Worm (Caenorhabditis elegans) whole organism, young adult: ENCODE data around the gene T08G5.3.

Experiments
- B0035.1 ChIP-seq: sonication (generic microtip); optimal IDR thresholded peaks from 2 replicates; lab custom pipeline; 2016; ENCODE audit warnings: missing genetic modification characterization, mild to moderate bottlenecking, missing compliant biosample characterization, missing genotype, missing genetic modification reagents
- B0336.3 ChIP-seq: fragments of 200-800 bp; sonication (Bioruptor generic); IDR thresholded peaks from 2 replicates; pipeline ENCODE4 v1.3.6; 2022; ENCODE audit warnings: missing genetic modification characterization, missing compliant biosample characterization
- C17E4.6 ChIP-seq: fragments of 200-800 bp; sonication (Bioruptor generic); IDR thresholded peaks from 2 replicates; pipeline ENCODE4 v1.3.6; 2022; ENCODE audit warnings: missing genetic modification reagents, missing genetic modification characterization, missing compliant biosample characterization
- F39B2.1 ChIP-seq: fragments of 200-800 bp; sonication (Bioruptor generic); IDR thresholded peaks from 2 replicates; pipeline ENCODE4 v1.3.6; 2022; ENCODE audit warnings: missing genetic modification reagents, missing genetic modification characterization, missing compliant biosample characterization
- F57A8.1 ChIP-seq: fragments of 200-800 bp; sonication (Bioruptor generic); optimal IDR thresholded peaks from 2 replicates; lab custom pipeline; 2018; ENCODE audit warnings: mild to moderate bottlenecking, missing genetic modification characterization, moderate library complexity, missing compliant biosample characterization
- F57C9.4 ChIP-seq: sonication (generic microtip); optimal IDR thresholded peaks from 2 replicates; lab custom pipeline; 2017; ENCODE audit warnings: mild to moderate bottlenecking, missing genetic modification characterization, missing compliant biosample characterization
- K11D2.4 ChIP-seq: fragments of 200-800 bp; sonication (Bioruptor generic); IDR thresholded peaks from 2 replicates; pipeline ENCODE4 v1.3.6; 2022; ENCODE audit warnings: missing genetic modification reagents, missing genetic modification characterization, missing compliant biosample characterization
- Y56A3A.18 ChIP-seq: fragments of 200-800 bp; sonication (Bioruptor generic); IDR thresholded peaks from 2 replicates; pipeline ENCODE4 v1.3.6; 2022; ENCODE audit warnings: missing genetic modification reagents, missing genetic modification characterization, missing compliant biosample characterization
- aptf-2 ChIP-seq: fragments of 200-800 bp; sonication (Bioruptor generic); conservative IDR thresholded peaks from 2 replicates; pipeline ENCODE4 v1.3.6; 2022; ENCODE audit warnings: missing genetic modification reagents, missing genetic modification characterization, missing compliant biosample characterization
- athp-1 ChIP-seq: sonication (generic microtip); optimal IDR thresholded peaks from 2 replicates; lab custom pipeline; 2017; ENCODE audit warnings: mild to moderate bottlenecking, missing genetic modification characterization, missing compliant biosample characterization
- bed-2 ChIP-seq: fragments of 200-800 bp; sonication (Bioruptor generic); IDR thresholded peaks from 2 replicates; pipeline ENCODE4 v1.3.6; 2022; ENCODE audit warnings: missing genetic modification reagents, missing genetic modification characterization, missing compliant biosample characterization
- cebp-1 ChIP-seq, 2 experiments: fragments of 200-800 bp in 1 of 2; sonication (Bioruptor generic) in 1 of 2; sonication (generic microtip) in 1 of 2; IDR thresholded peaks in 1 of 2; optimal IDR thresholded peaks in 1 of 2; 2 replicates each; pipeline versions ENCODE4 v1.3.6 to Lab custom; 2017 to 2022; ENCODE audit warnings: missing compliant biosample characterization in 2 of 2, missing genetic modification characterization in 2 of 2, mild to moderate bottlenecking in 1 of 2, missing genetic modification reagents in 1 of 2, moderate library complexity in 1 of 2
- ceh-58 ChIP-seq: fragments of 200-800 bp; sonication (Bioruptor generic); IDR thresholded peaks from 2 replicates; pipeline ENCODE4 v1.3.6; 2022; ENCODE audit warnings: missing genetic modification characterization, missing compliant biosample characterization
- ceh-79 ChIP-seq: sonication (generic microtip); optimal IDR thresholded peaks from 2 replicates; lab custom pipeline; 2017; ENCODE audit warnings: mild to moderate bottlenecking, missing genetic modification characterization, missing compliant biosample characterization
- die-1 ChIP-seq: sonication (generic microtip); optimal IDR thresholded peaks from 2 replicates; lab custom pipeline; 2016; ENCODE audit warnings: missing genotype, mild to moderate bottlenecking, missing genetic modification characterization, missing compliant biosample characterization
- dpff-1 ChIP-seq: sonication (generic microtip); optimal IDR thresholded peaks from 2 replicates; lab custom pipeline; 2017; ENCODE audit warnings: mild to moderate bottlenecking, missing genetic modification characterization, missing compliant biosample characterization
- dpl-1 ChIP-seq: fragments of 150-350 bp; optimal IDR thresholded peaks from 2 replicates; lab custom pipeline; 2014; ENCODE audit warnings: missing biosample characterization, missing genetic modification reagents, missing genetic modification characterization
- ekl-4 ChIP-seq: fragments of 200-800 bp; sonication (Bioruptor generic); IDR thresholded peaks from 2 replicates; pipeline ENCODE4 v1.3.6; 2022; ENCODE audit warnings: missing genetic modification reagents, missing genetic modification characterization, missing compliant biosample characterization
- him-1 ChIP-seq: sonication (generic microtip); optimal IDR thresholded peaks from 2 replicates; lab custom pipeline; 2016; ENCODE audit warnings: missing genotype, missing genetic modification reagents, missing genetic modification characterization, missing compliant biosample characterization
- lin-26 ChIP-seq: fragments of 200-800 bp; sonication (Bioruptor generic); IDR thresholded peaks from 2 replicates; pipeline ENCODE4 v1.3.6; 2022; ENCODE audit warnings: missing genetic modification reagents, missing genetic modification characterization, missing compliant biosample characterization
- lin-54 ChIP-seq: fragments of 200-800 bp; sonication (Bioruptor generic); optimal IDR thresholded peaks from 2 replicates; lab custom pipeline; 2018; ENCODE audit warnings: mild to moderate bottlenecking, missing genetic modification characterization, missing compliant biosample characterization
- lsl-1 ChIP-seq: fragments of 200-800 bp; sonication (Bioruptor generic); optimal IDR thresholded peaks from 2 replicates; lab custom pipeline; 2018; ENCODE audit warnings: mild to moderate bottlenecking, missing genetic modification characterization, moderate library complexity, missing compliant biosample characterization
- madf-10 ChIP-seq: sonication (generic microtip); optimal IDR thresholded peaks from 2 replicates; lab custom pipeline; 2016; ENCODE audit warnings: mild to moderate bottlenecking, missing genetic modification characterization, missing compliant biosample characterization
- nfya-1 ChIP-seq: sonication (generic microtip); optimal IDR thresholded peaks from 2 replicates; lab custom pipeline; 2017; ENCODE audit warnings: antibody characterized with exemption, missing compliant biosample characterization, missing genetic modification characterization, borderline replicate concordance; ENCODE audit not compliant: insufficient read depth
- nhr-80 ChIP-seq: sonication (generic microtip); optimal IDR thresholded peaks from 2 replicates; lab custom pipeline; 2016; ENCODE audit warnings: missing genetic modification characterization, missing compliant biosample characterization
- rcor-1 ChIP-seq: fragments of 200-800 bp; sonication (Bioruptor generic); IDR thresholded peaks from 2 replicates; pipeline ENCODE4 v1.3.6; 2022; ENCODE audit warnings: missing genetic modification reagents, missing genetic modification characterization, missing compliant biosample characterization
- sdz-38 ChIP-seq: sonication (generic microtip); optimal IDR thresholded peaks from 2 replicates; lab custom pipeline; 2016; ENCODE audit warnings: missing genotype, missing genetic modification characterization, missing compliant biosample characterization
- snpc-3.4 ChIP-seq: sonication (generic microtip); optimal IDR thresholded peaks from 2 replicates; lab custom pipeline; 2017; ENCODE audit warnings: missing genetic modification characterization, mild to moderate bottlenecking, missing compliant biosample characterization, antibody characterized with exemption, moderate library complexity, missing genotype, missing genetic modification reagents
- snpc-4 ChIP-seq, 5 experiments: fragments of 150-350 bp in 1 of 5; sonication (generic microtip) in 4 of 5; optimal IDR thresholded peaks; 2 replicates each; lab custom pipeline; 2014 to 2018; ENCODE audit warnings: missing genetic modification characterization in 5 of 5, missing biosample characterization in 3 of 5, antibody characterized with exemption in 2 of 5, mild to moderate bottlenecking in 2 of 5, missing compliant biosample characterization in 2 of 5, missing genotype in 2 of 5, moderate library complexity in 2 of 5, missing genetic modification reagents in 1 of 5
- sptf-2 ChIP-seq: fragments of 200-800 bp; sonication (Bioruptor generic); optimal IDR thresholded peaks from 2 replicates; lab custom pipeline; 2018; ENCODE audit warnings: mild to moderate bottlenecking, missing genetic modification characterization, missing compliant biosample characterization
- xnd-1 ChIP-seq: sonication (generic microtip); optimal IDR thresholded peaks from 2 replicates; lab custom pipeline; 2016; ENCODE audit warnings: missing genotype, missing genetic modification reagents, missing genetic modification characterization, missing compliant biosample characterization
- zfh-2 ChIP-seq: fragments of 200-800 bp; sonication (Bioruptor generic); conservative IDR thresholded peaks from 2 replicates; pipeline ENCODE4 v1.3.6; 2022; ENCODE audit warnings: missing genetic modification reagents, missing genetic modification characterization, missing compliant biosample characterization
- ztf-18 ChIP-seq: sonication (generic microtip); optimal IDR thresholded peaks from 2 replicates; lab custom pipeline; 2016; ENCODE audit warnings: missing genotype, mild to moderate bottlenecking, missing genetic modification characterization, missing compliant biosample characterization
- ztf-22 ChIP-seq: fragments of 200-800 bp; sonication (Bioruptor generic); optimal IDR thresholded peaks from 2 replicates; lab custom pipeline; 2018; ENCODE audit warnings: mild to moderate bottlenecking, missing genetic modification characterization, moderate library complexity, missing compliant biosample characterization
- ztf-3 ChIP-seq: fragments of 200-800 bp; sonication (Bioruptor generic); optimal IDR thresholded peaks from 2 replicates; lab custom pipeline; 2018; ENCODE audit warnings: mild to moderate bottlenecking, missing genetic modification characterization, missing compliant biosample characterization

The T08G5.3 gene

DNA sequence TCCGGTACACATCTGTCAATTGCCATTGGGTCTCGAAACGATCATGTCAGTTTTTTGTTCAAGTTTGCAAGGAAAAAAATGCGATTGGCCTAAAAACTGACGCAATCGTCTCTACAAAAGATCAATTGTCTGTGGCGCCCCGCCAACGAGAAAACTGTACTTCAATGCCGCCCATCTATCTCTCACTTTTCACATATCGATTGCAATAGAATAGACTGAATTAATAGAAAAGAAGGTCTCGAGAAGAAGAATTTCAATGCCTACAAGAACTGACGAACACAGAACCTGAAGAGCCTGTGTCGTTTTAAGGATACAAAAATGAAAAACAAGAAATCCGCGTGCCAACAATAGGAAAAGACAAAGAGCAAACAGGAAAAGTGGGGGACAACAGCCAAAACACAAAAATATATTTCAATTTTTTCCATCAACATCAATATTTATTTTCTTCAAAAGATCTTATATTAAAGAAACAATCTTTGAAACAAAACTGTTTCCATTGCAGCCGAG, 18.9 kb downstream of the T08G5.3 start (continued):
- TF ChIP-seq aptf-2 (GFP tag; lab: Robert Waterston, UW), result no peak
- no peak for TF ChIP-seq B0035.1
- no peak for TF ChIP-seq dpl-1 (GFP tag; lab: Kevin White, UChicago)
- TF ChIP-seq lin-26 (GFP tag; lab: Robert Waterston, UW), result peak; percentile 30; the same call in 1 of the 2 replicates
- no peak for TF ChIP-seq dpff-1
- peak; percentile 37 for TF ChIP-seq ztf-18 (tag; lab: Kevin White, UChicago)
- no peak for TF ChIP-seq ceh-79
- no peak for TF ChIP-seq snpc-4 (GFP tag; optimal IDR thresholded peaks at IDR 0.05; lab: Kevin White, UChicago)
- peak in 1 of 4 experiments; percentile 24 for TF ChIP-seq snpc-4 (tag; optimal IDR thresholded peaks at IDR 0.05; lab: Kevin White, UChicago)
- peak; percentile 48 for TF ChIP-seq B0336.3 (GFP tag; lab: Robert Waterston, UW)
- 0 out of 2 replicates have a peak, but pooled peaks have one; percentile 27 for TF ChIP-seq C17E4.6 (GFP tag; lab: Robert Waterston, UW)
- TF ChIP-seq Y56A3A.18 (GFP tag; lab: Robert Waterston, UW), result peak; percentile 65; the same call in 1 of the 2 replicates
- no peak for TF ChIP-seq sptf-2 (GFP tag; lab: Kevin White, UChicago)
- TF ChIP-seq nhr-80 (tag; lab: Kevin White, UChicago), result peak; percentile 88
- no peak for TF ChIP-seq ceh-58
- TF ChIP-seq ztf-3 (GFP tag; lab: Kevin White, UChicago), result no peak
- TF ChIP-seq ekl-4 (GFP tag; lab: Robert Waterston, UW), result peak; percentile 40; the same call in 1 of the 2 replicates
- TF ChIP-seq ztf-22 (GFP tag; lab: Kevin White, UChicago), result peak; percentile 4
- peak; percentile 22 for TF ChIP-seq madf-10 (tag; lab: Kevin White, UChicago)
- peak; percentile 30 for TF ChIP-seq die-1 (tag; lab: Kevin White, UChicago)
- TF ChIP-seq zfh-2 (GFP tag; lab: Robert Waterston, UW), result no peak
- peak; percentile 49 for TF ChIP-seq athp-1 (tag; lab: Kevin White, UChicago)
- TF ChIP-seq nfya-1 (tag; lab: Kevin White, UChicago), result no peak
- no peak for TF ChIP-seq sdz-38 (tag; lab: Kevin White, UChicago)
- peak; percentile 41 for TF ChIP-seq rcor-1 (GFP tag; lab: Robert Waterston, UW)

DNA sequence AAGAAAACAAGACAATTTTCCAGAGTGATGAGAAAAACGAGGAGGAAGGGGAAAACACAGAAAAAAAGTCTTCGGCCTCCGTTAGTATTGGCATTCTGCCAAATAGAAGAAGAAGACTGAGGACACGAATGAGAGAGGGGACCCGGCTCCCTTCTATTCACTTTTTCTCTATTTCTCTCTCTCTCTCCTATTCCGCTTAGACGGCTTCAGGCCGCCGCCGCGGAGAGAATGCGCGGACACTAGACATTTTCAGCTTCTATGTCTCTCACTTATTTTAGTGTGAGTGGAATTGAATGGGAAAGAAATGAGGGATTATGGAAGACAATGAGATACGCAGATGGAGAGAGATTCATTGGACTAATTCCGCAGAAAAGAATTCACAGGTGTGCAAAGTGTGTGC, 20.5 kb downstream of the T08G5.3 start:
- TF ChIP-seq B0035.1, result no peak
- 0 out of 2 replicates have a peak, but pooled peaks have one; percentile 16 for TF ChIP-seq zfh-2 (GFP tag; lab: Robert Waterston, UW)

- TF ChIP-seq athp-1 (tag; lab: Kevin White, UChicago) (no peak), bed-2 (GFP tag; lab: Robert Waterston, UW) (no peak), F57C9.4 (tag; lab: Kevin White, UChicago) (no peak), lin-54 (GFP tag; lab: Kevin White, UChicago) (no peak), dpl-1 (GFP tag; lab: Kevin White, UChicago) (no peak), nhr-80 (tag; lab: Kevin White, UChicago) (no peak), him-1 (tag; lab: Kevin White, UChicago) (no peak), dpff-1 (no peak), lsl-1 (GFP tag; lab: Kevin White, UChicago) (no peak), xnd-1 (tag; lab: Kevin White, UChicago) (no peak), snpc-3.4 (tag; lab: Kevin White, UChicago) (no peak)
These were observed 21.5 kb downstream of the T08G5.3 start, which contains the start of gene ric-7 for ce11 chrV:14005812-14006211. Gene ric-7, minus strand, starts transcription at chrV:14005912.

DNA sequence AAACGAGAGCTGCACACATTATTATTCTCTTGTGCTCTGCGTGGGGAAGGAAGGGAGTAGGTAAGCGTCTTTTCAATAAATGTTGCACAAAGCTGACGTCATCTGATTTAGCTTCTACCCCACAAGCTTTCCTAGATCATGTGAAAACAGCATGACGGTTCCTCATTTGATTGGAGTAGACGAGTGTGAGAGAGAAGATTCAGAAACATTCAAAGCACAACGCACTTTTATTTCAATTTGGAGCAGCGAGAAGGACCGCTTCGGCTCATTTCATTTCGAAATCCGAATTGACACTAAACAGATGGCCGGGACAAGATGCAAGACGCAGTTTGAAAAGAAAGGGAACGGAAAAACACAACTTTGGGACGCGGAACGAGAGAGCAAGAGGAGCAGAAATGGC, 22.9 kb downstream of the T08G5.3 start:
- TF ChIP-seq K11D2.4 (GFP tag; lab: Robert Waterston, UW) (no peak), ekl-4 (GFP tag; lab: Robert Waterston, UW) (no peak), cebp-1 (GFP tag; IDR thresholded peaks at IDR 0.05; lab: Robert Waterston, UW) (no peak), cebp-1 (tag; optimal IDR thresholded peaks at IDR 0.05; lab: Kevin White, UChicago) (peak; percentile 42), ceh-79 (no peak), F57A8.1 (GFP tag; lab: Kevin White, UChicago) (no peak), ztf-3 (GFP tag; lab: Kevin White, UChicago) (no peak), aptf-2 (GFP tag; lab: Robert Waterston, UW) (no peak), F39B2.1 (GFP tag; lab: Robert Waterston, UW) (no peak)
